Fruit fly (Drosophila melanogaster): ENCODE results near the gene epsilonCOP.

Gene epsilonCOP

dm6 chr2L:6502887-6503723, 14.2 kb downstream of the epsilonCOP start (continued):
- no peak for TF ChIP-seq CG7357 (GFP tag; IDR thresholded peaks at IDR 0.05)
- TF ChIP-seq CG13894 (tag; optimal IDR thresholded peaks at IDR 0.05) = peak; percentile 75
- no peak for TF ChIP-seq wdn (GFP tag; IDR thresholded peaks at IDR 0.05)
- TF ChIP-seq CG11093 (GFP tag; IDR thresholded peaks at IDR 0.05) = no peak
- TF ChIP-seq CG1832 (GFP tag; optimal IDR thresholded peaks at IDR 0.05) = peak; percentile 37
- TF ChIP-seq Lhr (GFP tag; optimal IDR thresholded peaks at IDR 0.05) = no peak
- no peak for TF ChIP-seq lmd (GFP tag; IDR thresholded peaks at IDR 0.05)
- no peak for TF ChIP-seq CG10267 (tag; optimal IDR thresholded peaks at IDR 0.05)
- no peak for TF ChIP-seq B-H2 (GFP tag; optimal IDR thresholded peaks at IDR 0.05)
- no peak for TF ChIP-seq CG11695 (GFP tag; IDR thresholded peaks at IDR 0.05)
- TF ChIP-seq Doc3 (GFP tag; IDR thresholded peaks at IDR 0.05; ENCODE audit: partially characterized antibody) = no peak
- no peak for TF ChIP-seq ssp (GFP tag; IDR thresholded peaks at IDR 0.05)
- no peak for TF ChIP-seq ara (GFP tag; IDR thresholded peaks at IDR 0.05)
- no peak for TF ChIP-seq CG1647 (GFP tag; optimal IDR thresholded peaks at IDR 0.05)
- TF ChIP-seq CG18764 (GFP tag; optimal IDR thresholded peaks at IDR 0.05) = no peak
- no peak for TF ChIP-seq crol (GFP tag; IDR thresholded peaks at IDR 0.05)
- no peak for TF ChIP-seq HmgZ (tag; optimal IDR thresholded peaks at IDR 0.05)
- TF ChIP-seq pb (GFP tag; optimal IDR thresholded peaks at IDR 0.05) = no peak
- no peak for TF ChIP-seq vfl (GFP tag; optimal IDR thresholded peaks at IDR 0.05)
- TF ChIP-seq Oaz (GFP tag; IDR thresholded peaks at IDR 0.05) = no peak
- no peak for TF ChIP-seq tll (GFP tag; optimal IDR thresholded peaks at IDR 0.05)
- peak; percentile 18 to 27 for TF ChIP-seq Trl (optimal IDR thresholded peaks at IDR 0.05)
- TF ChIP-seq Trl (GFP tag; optimal IDR thresholded peaks at IDR 0.05) = no peak
- TF ChIP-seq CG7372 (GFP tag; IDR thresholded peaks at IDR 0.05) = no peak
- TF ChIP-seq CG9727 (GFP tag; optimal IDR thresholded peaks at IDR 0.05) = no peak
- TF ChIP-seq Dip3 (GFP tag; optimal IDR thresholded peaks at IDR 0.05) = no peak
- TF ChIP-seq CG4424 (GFP tag; optimal IDR thresholded peaks at IDR 0.05) = no peak
- no peak for TF ChIP-seq CG32772 (GFP tag; IDR thresholded peaks at IDR 0.05)
- TF ChIP-seq vnd (GFP tag; IDR thresholded peaks at IDR 0.05; ENCODE audit: partially characterized antibody) = no peak
- TF ChIP-seq CG2120 (GFP tag; optimal IDR thresholded peaks at IDR 0.05) = no peak
- 0 out of 2 replicates have a peak, but pooled peaks have one; percentile 8 for TF ChIP-seq sob (GFP tag; IDR thresholded peaks at IDR 0.05)
- TF ChIP-seq CG2202 (tag; optimal IDR thresholded peaks at IDR 0.05) = no peak
- TF ChIP-seq CG9817 (tag; optimal IDR thresholded peaks at IDR 0.05) = no peak
- no peak for TF ChIP-seq PHDP (tag; optimal IDR thresholded peaks at IDR 0.05)
- TF ChIP-seq corto (GFP tag; optimal IDR thresholded peaks at IDR 0.05) = no peak
- no peak for TF ChIP-seq inv (GFP tag; IDR thresholded peaks at IDR 0.05; ENCODE audit: partially characterized antibody)
- no peak for TF ChIP-seq repo (GFP tag; optimal IDR thresholded peaks at IDR 0.05)
- TF ChIP-seq gcm (GFP tag; optimal IDR thresholded peaks at IDR 0.05) = peak; percentile 55
- TF ChIP-seq CG13775 (GFP tag; optimal IDR thresholded peaks at IDR 0.05) = no peak
- no peak for TF ChIP-seq CG30431 (GFP tag; optimal IDR thresholded peaks at IDR 0.05)
- TF ChIP-seq CoRest (tag; optimal IDR thresholded peaks at IDR 0.05) = no peak
- TF ChIP-seq sens (GFP tag) = peak; percentile 8
- 0 out of 3 replicates have a peak, but pooled peaks have one; percentile 38 for TF ChIP-seq CG6791 (GFP tag; IDR thresholded peaks at IDR 0.05; ENCODE audit: partially characterized antibody)
- peak in 1 of 3 experiments; percentile 71 for TF ChIP-seq Stat92E (GFP tag; optimal IDR thresholded peaks at IDR 0.05)
- TF ChIP-seq CG8281 (tag; optimal IDR thresholded peaks at IDR 0.05) = no peak
- TF ChIP-seq CG14860 (GFP tag; IDR thresholded peaks at IDR 0.05; ENCODE audit: partially characterized antibody) = no peak
- peak; percentile 54 for TF ChIP-seq CG8290 (GFP tag; optimal IDR thresholded peaks at IDR 0.05)
- no peak for TF ChIP-seq CG8290 (tag; optimal IDR thresholded peaks at IDR 0.05)
- TF ChIP-seq pum (GFP tag; optimal IDR thresholded peaks at IDR 0.05) = no peak
- TF ChIP-seq phol (tag; optimal IDR thresholded peaks at IDR 0.05) = no peak

Data from whole organism, embryonic.